Fruit fly (Drosophila melanogaster): ENCODE measurements around the gene sstn.

- TF ChIP-seq CG8478 (optimal IDR thresholded peaks at IDR 0.05) = no peak
- no peak for TF ChIP-seq CTCF (optimal IDR thresholded peaks at IDR 0.05)
Measured at dm6 chr3L:15102669-15103309, 8.3 kb upstream of the sstn start.

All from S2 (cell line).